Worm (Caenorhabditis elegans): ENCODE results near the gene M03E7.1.

DNA sequence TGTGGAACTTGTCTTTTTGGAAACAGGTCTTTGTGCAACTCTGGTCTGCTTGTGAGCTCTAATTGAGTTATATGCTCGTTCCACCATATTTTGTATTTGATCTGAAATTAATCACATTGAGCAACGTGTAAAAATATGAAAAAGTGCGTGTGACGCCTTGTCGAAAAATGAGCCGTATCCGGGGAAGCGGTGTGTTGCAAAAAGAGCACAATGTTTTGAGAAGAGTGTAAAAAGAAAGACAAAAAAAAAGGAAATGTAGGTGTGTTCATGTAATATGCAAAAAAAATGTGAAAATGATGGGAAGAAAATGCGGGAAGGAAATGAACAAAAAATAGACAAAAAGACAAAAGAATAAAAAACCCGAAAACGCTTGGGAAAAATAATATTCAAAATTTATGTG is 9.3 kb downstream of the M03E7.1 start, which contains the start of gene acy-4:
- no peak for TF ChIP-seq Y67H2A.10 (GFP tag; conservative IDR thresholded peaks at IDR 0.05)
- no peak for TF ChIP-seq T07F8.4 (tag; optimal IDR thresholded peaks at IDR 0.05)
- TF ChIP-seq hrde-1 (tag; optimal IDR thresholded peaks at IDR 0.05; ENCODE audit: borderline replicate concordance): no peak
- no peak for TF ChIP-seq mcd-1 (GFP tag; IDR thresholded peaks at IDR 0.05)
- no peak for TF ChIP-seq tbp1 (GFP tag; optimal IDR thresholded peaks at IDR 0.05)
- no peak for TF ChIP-seq dpl-1 (GFP tag; optimal IDR thresholded peaks at IDR 0.05)
- TF ChIP-seq madf-10 (tag; optimal IDR thresholded peaks at IDR 0.05): no peak
